Worm (Caenorhabditis elegans): ENCODE data around the gene T21B10.3.

DNA sequence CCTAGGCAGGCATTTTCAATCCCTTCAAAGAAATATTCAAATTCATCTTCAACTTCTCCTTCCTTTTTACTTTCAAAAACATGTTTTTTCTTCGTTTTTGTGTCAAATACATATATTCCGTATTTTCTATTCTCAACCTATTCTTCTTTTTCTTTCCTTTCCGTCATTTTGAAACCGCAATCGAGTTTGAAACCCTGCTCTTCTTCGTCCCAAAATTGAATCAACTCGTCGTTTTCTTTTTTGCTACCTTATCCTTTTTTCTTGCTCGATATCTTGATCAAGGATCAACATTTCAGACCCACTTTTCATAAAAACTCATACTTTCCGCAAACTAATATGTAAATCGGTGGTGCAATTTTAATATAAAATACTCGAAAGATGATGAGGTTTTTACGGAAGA, 11.0 kb downstream of the T21B10.3 start:
- no peak for TF ChIP-seq flt-1 (GFP tag; IDR thresholded peaks at IDR 0.05)
- TF ChIP-seq ref-1 (GFP tag; conservative IDR thresholded peaks at IDR 0.05) = no peak
- TF ChIP-seq cog-1 (tag; optimal IDR thresholded peaks at IDR 0.05) = no peak
- no peak for TF ChIP-seq ztf-29 (GFP tag; IDR thresholded peaks at IDR 0.05)
- no peak for TF ChIP-seq tab-1 (GFP tag; IDR thresholded peaks at IDR 0.05)
- TF ChIP-seq T22C8.4 (GFP tag; IDR thresholded peaks at IDR 0.05) = no peak
- TF ChIP-seq ztf-23 (GFP tag; IDR thresholded peaks at IDR 0.05) = no peak
- TF ChIP-seq klf-2 (GFP tag; conservative IDR thresholded peaks at IDR 0.05) = no peak

Measured in whole organism, midembryonic.